Fruit fly (Drosophila melanogaster) S2 (cell line): Measurements from ENCODE around the gene CG32037.

Experiments
- CG8478 ChIP-seq: fragments of >200 bp; optimal IDR thresholded peaks from 2 replicates; lab custom pipeline; 2018
- CTCF ChIP-seq, 2 experiments: fragments of >200 bp; optimal IDR thresholded peaks; 2 replicates each; lab custom pipeline; 2018

- no peak for TF ChIP-seq CG8478 (lab: Kevin White, UChicago)
- no peak for TF ChIP-seq CTCF (optimal IDR thresholded peaks at IDR 0.05; lab: Kevin White, UChicago)
These were observed 33.4 kb upstream of the CG32037 start, which contains the start of gene CG33700 for dm6 chr3L:9525444-9525843.
